Worm (Caenorhabditis elegans) whole organism, L2 larva: ENCODE measurements around the gene acs-22.

Experiments used
- ama-1 ChIP-seq: fragments of 150-350 bp; optimal IDR thresholded peaks from 2 replicates; lab custom pipeline; 2018; ENCODE audit warnings: inconsistent platforms
- blmp-1 ChIP-seq: sonication (generic microtip); optimal IDR thresholded peaks from 2 replicates; lab custom pipeline; 2017; ENCODE audit warnings: missing genetic modification characterization, mild to moderate bottlenecking, missing compliant biosample characterization, antibody characterized with exemption, moderate library complexity; ENCODE audit not compliant: insufficient read depth
- ceh-82 ChIP-seq: fragments of 150-350 bp; optimal IDR thresholded peaks from 2 replicates; lab custom pipeline; 2014; ENCODE audit warnings: missing biosample characterization, missing genetic modification characterization
- dmd-4 ChIP-seq: sonication (generic microtip); optimal IDR thresholded peaks from 2 replicates; lab custom pipeline; 2017; ENCODE audit warnings: missing biosample characterization, missing genetic modification characterization
- lsy-2 ChIP-seq, 2 experiments: fragments of 150-350 bp in 1 of 2; sonication (generic microtip) in 1 of 2; optimal IDR thresholded peaks; 2 replicates each; lab custom pipeline; 2014 to 2017; ENCODE audit warnings: missing biosample characterization in 2 of 2, missing genetic modification characterization in 2 of 2
- mdl-1 ChIP-seq, 2 experiments: fragments of 150-350 bp in 1 of 2; sonication (generic microtip) in 1 of 2; optimal IDR thresholded peaks; 2 replicates each; lab custom pipeline; 2017; ENCODE audit warnings: missing biosample characterization in 2 of 2, missing genetic modification characterization in 2 of 2
- nhr-129 ChIP-seq: fragments of 150-350 bp; optimal IDR thresholded peaks from 2 replicates; lab custom pipeline; 2014; ENCODE audit warnings: missing biosample characterization, missing genetic modification characterization
- nhr-25 ChIP-seq: fragments of 150-350 bp; sonication (generic microtip); optimal IDR thresholded peaks from 3 replicates; lab custom pipeline; 2014; ENCODE audit warnings: missing biosample characterization, missing genetic modification characterization
- skn-1 ChIP-seq: sonication (generic microtip); optimal IDR thresholded peaks from 2 replicates; lab custom pipeline; 2017; ENCODE audit warnings: missing biosample characterization, missing genetic modification characterization
- snpc-4 ChIP-seq: fragments of 150-350 bp; optimal IDR thresholded peaks from 2 replicates; lab custom pipeline; 2014; ENCODE audit warnings: missing biosample characterization, missing genetic modification characterization
- ztf-11 ChIP-seq: sonication (generic microtip); optimal IDR thresholded peaks from 2 replicates; lab custom pipeline; 2017; ENCODE audit warnings: missing biosample characterization, missing genetic modification characterization
- ztf-4 ChIP-seq: fragments of 150-350 bp; optimal IDR thresholded peaks from 2 replicates; lab custom pipeline; 2014; ENCODE audit warnings: missing biosample characterization, missing genetic modification characterization

ce11 chrX:8917730-8918129 lies 13.2 kb upstream of the acs-22 start:
- TF ChIP-seq snpc-4 (tag; lab: Kevin White, UChicago): no peak
- no peak for TF ChIP-seq mdl-1 (tag; optimal IDR thresholded peaks at IDR 0.05; lab: Kevin White, UChicago)
- no peak for TF ChIP-seq dmd-4 (tag; lab: Kevin White, UChicago)
- no peak for TF ChIP-seq ama-1 (lab: Kevin White, UChicago)
- TF ChIP-seq nhr-129 (tag; lab: Kevin White, UChicago): no peak
- TF ChIP-seq ztf-4 (tag; lab: Kevin White, UChicago): no peak
- no peak for TF ChIP-seq lsy-2 (tag; optimal IDR thresholded peaks at IDR 0.05; lab: Kevin White, UChicago)
- TF ChIP-seq skn-1 (tag; lab: Kevin White, UChicago): no peak
- no peak for TF ChIP-seq blmp-1 (tag; lab: Kevin White, UChicago)
- no peak for TF ChIP-seq ceh-82 (tag; lab: Kevin White, UChicago)
- TF ChIP-seq nhr-25: no peak
- no peak for TF ChIP-seq ztf-11 (tag; lab: Kevin White, UChicago)
